Worm (Caenorhabditis elegans) whole organism, midembryonic: ENCODE measurements around the gene D1086.17.

Experiments
- T22C8.4 ChIP-seq: fragments of 200-800 bp; sonication (Bioruptor generic); IDR thresholded peaks from 2 replicates; pipeline ENCODE4 v1.3.6; 2022; ENCODE audit warnings: missing genetic modification characterization, missing compliant biosample characterization
- cog-1 ChIP-seq: sonication (generic microtip); optimal IDR thresholded peaks from 2 replicates; lab custom pipeline; 2016; ENCODE audit warnings: missing genetic modification characterization, missing compliant biosample characterization
- flt-1 ChIP-seq: fragments of 200-800 bp; sonication (Bioruptor generic); IDR thresholded peaks from 2 replicates; pipeline ENCODE4 v1.3.6; 2022; ENCODE audit warnings: missing genetic modification characterization, missing compliant biosample characterization
- klf-2 ChIP-seq: fragments of 200-800 bp; sonication (Bioruptor generic); conservative IDR thresholded peaks from 2 replicates; pipeline ENCODE4 v1.3.6; 2022; ENCODE audit warnings: missing genetic modification reagents, missing genetic modification characterization, missing compliant biosample characterization

ce11 chrV:14107511-14107910 lies 39.8 kb downstream of the D1086.17 start, which contains the start of gene H39E23.3:
- TF ChIP-seq klf-2 (GFP tag; lab: Robert Waterston, UW), result no peak
- TF ChIP-seq T22C8.4 (GFP tag; lab: Robert Waterston, UW), result no peak
- TF ChIP-seq flt-1 (GFP tag; lab: Robert Waterston, UW), result no peak
- TF ChIP-seq cog-1 (tag; lab: Kevin White, UChicago), result no peak
